Fruit fly (Drosophila melanogaster) whole organism: ENCODE measurements around the gene Lerp.

Experiments
- CG8478 ChIP-seq: fragments of >200 bp; optimal IDR thresholded peaks from 2 replicates; lab custom pipeline; 2018; ENCODE audit warnings: inconsistent platforms
- Dll ChIP-seq: fragments of >200 bp; optimal IDR thresholded peaks from 2 replicates; lab custom pipeline; 2017
- EcR ChIP-seq, 2 experiments: fragments of >200 bp; optimal IDR thresholded peaks; 2 replicates each; lab custom pipeline; 2017; ENCODE audit warnings: missing biosample characterization in 2 of 2, missing genetic modification characterization in 2 of 2, missing genetic modification reagents in 2 of 2
- pan ChIP-seq: fragments of >200 bp; optimal IDR thresholded peaks from 2 replicates; lab custom pipeline; 2017
- psq ChIP-seq: fragments of >200 bp; optimal IDR thresholded peaks from 2 replicates; lab custom pipeline; 2017
- usp ChIP-seq: fragments of >200 bp; optimal IDR thresholded peaks from 2 replicates; lab custom pipeline; 2017; ENCODE audit warnings: missing biosample characterization, missing genetic modification characterization, mixed read lengths

- TF ChIP-seq pan (lab: Kevin White, UChicago) = no peak
- TF ChIP-seq psq (lab: Kevin White, UChicago) = no peak
- no peak for TF ChIP-seq usp (GFP tag; lab: Kevin White, UChicago)
- TF ChIP-seq EcR (GFP tag; optimal IDR thresholded peaks at IDR 0.05; lab: Kevin White, UChicago) = no peak
- no peak for TF ChIP-seq CG8478 (lab: Kevin White, UChicago)
- no peak for TF ChIP-seq Dll
Measured at dm6 chr3R:26876432-26876831, 13.5 kb upstream of the Lerp start, which contains the start of gene CG5500.
